Worm (Caenorhabditis elegans) whole organism, early embryonic: Measurements from ENCODE around the gene C26E1.2.

Experiments used
- B0310.2 ChIP-seq: sonication (generic microtip); optimal IDR thresholded peaks from 2 replicates; lab custom pipeline; 2016; ENCODE audit warnings: mild to moderate bottlenecking, missing genetic modification characterization, missing compliant biosample characterization
- F13C5.2 ChIP-seq: sonication (generic microtip); optimal IDR thresholded peaks from 2 replicates; lab custom pipeline; 2017; ENCODE audit warnings: mild to moderate bottlenecking, missing genetic modification characterization, inconsistent platforms, missing compliant biosample characterization
- aly-1 ChIP-seq: sonication (generic microtip); optimal IDR thresholded peaks from 2 replicates; lab custom pipeline; 2016; ENCODE audit warnings: missing genetic modification characterization, missing compliant biosample characterization
- ama-1 ChIP-seq: fragments of 150-350 bp; optimal IDR thresholded peaks from 2 replicates; lab custom pipeline; 2014
- ceh-36 ChIP-seq: sonication (generic microtip); optimal IDR thresholded peaks from 2 replicates; lab custom pipeline; 2016; ENCODE audit warnings: missing genetic modification characterization, inconsistent platforms, missing compliant biosample characterization
- flt-1 ChIP-seq: fragments of 200-800 bp; sonication (Bioruptor generic); IDR thresholded peaks from 2 replicates; pipeline ENCODE4 v1.3.6; 2022; ENCODE audit warnings: missing genetic modification characterization, missing compliant biosample characterization
- hmbx-1 ChIP-seq: sonication (generic microtip); optimal IDR thresholded peaks from 2 replicates; lab custom pipeline; 2016; ENCODE audit warnings: mild to moderate bottlenecking, missing genetic modification characterization, missing compliant biosample characterization
- pes-1 ChIP-seq: fragments of 200-800 bp; sonication (Bioruptor generic); IDR thresholded peaks from 2 replicates; pipeline ENCODE4 v1.3.6; 2022; ENCODE audit warnings: missing genetic modification reagents, missing genetic modification characterization, missing compliant biosample characterization
- scrt-1 ChIP-seq: fragments of 200-800 bp; sonication (Bioruptor generic); IDR thresholded peaks from 2 replicates; pipeline ENCODE4 v1.3.6; 2022; ENCODE audit warnings: missing genetic modification characterization, missing compliant biosample characterization
- sea-1 ChIP-seq: fragments of 200-800 bp; sonication (Bioruptor generic); conservative IDR thresholded peaks from 2 replicates; pipeline ENCODE4 v1.3.6; 2022; ENCODE audit warnings: missing genetic modification characterization, missing compliant biosample characterization
- tbx-37 ChIP-seq: fragments of 200-800 bp; sonication (Bioruptor generic); conservative IDR thresholded peaks from 2 replicates; pipeline ENCODE4 v1.3.6; 2022; ENCODE audit warnings: missing genetic modification reagents, missing genetic modification characterization, missing compliant biosample characterization

- no peak for TF ChIP-seq flt-1 (GFP tag; lab: Robert Waterston, UW)
- no peak for TF ChIP-seq ama-1 (lab: Kevin White, UChicago)
- TF ChIP-seq tbx-37 (GFP tag; lab: Robert Waterston, UW), result no peak
- no peak for TF ChIP-seq sea-1 (GFP tag; lab: Robert Waterston, UW)
- no peak for TF ChIP-seq hmbx-1 (tag; lab: Kevin White, UChicago)
- no peak for TF ChIP-seq ceh-36 (tag; lab: Kevin White, UChicago)
- TF ChIP-seq scrt-1 (GFP tag; lab: Robert Waterston, UW), result no peak
- no peak for TF ChIP-seq F13C5.2 (tag; lab: Kevin White, UChicago)
- TF ChIP-seq B0310.2 (tag; lab: Kevin White, UChicago), result no peak
- no peak for TF ChIP-seq aly-1 (tag; lab: Kevin White, UChicago)
- TF ChIP-seq pes-1 (GFP tag; lab: Robert Waterston, UW), result no peak
Observed at ce11 chrV:13282958-13283357, 22.0 kb upstream of the C26E1.2 start.
